Fruit fly (Drosophila melanogaster) whole organism, embryonic: ENCODE measurements around the gene mTor.

ENCODE experiments used
- B-H1 ChIP-seq: fragments of 200-800 bp; sonication (Bioruptor generic); IDR thresholded peaks from 3 replicates; pipeline ENCODE4 v1.3.6; 2022; ENCODE audit warnings: missing biosample characterization, missing genetic modification characterization
- BEAF-32 ChIP-seq: fragments of 200-800 bp; sonication (Bioruptor generic); optimal IDR thresholded peaks from 3 replicates; lab custom pipeline; 2017; ENCODE audit warnings: missing biosample characterization, missing genetic modification characterization, mild to moderate bottlenecking, moderate library complexity, missing genetic modification reagents
- BtbVII ChIP-seq: fragments of 200-800 bp; sonication (Bioruptor generic); optimal IDR thresholded peaks from 3 replicates; lab custom pipeline; 2017; ENCODE audit warnings: missing biosample characterization, mild to moderate bottlenecking, missing genetic modification characterization
- CG10267 ChIP-seq: fragments of 200-800 bp; sonication (Bioruptor generic); optimal IDR thresholded peaks from 2 replicates; lab custom pipeline; 2018; ENCODE audit warnings: missing biosample characterization, mild to moderate bottlenecking, missing genetic modification characterization, moderate library complexity
- CG10462 ChIP-seq: fragments of 200-800 bp; sonication (Bioruptor generic); optimal IDR thresholded peaks from 2 replicates; lab custom pipeline; 2016; ENCODE audit warnings: missing biosample characterization, missing genetic modification characterization
- CG10543 ChIP-seq: fragments of 200-800 bp; sonication (Bioruptor generic); optimal IDR thresholded peaks from 3 replicates; lab custom pipeline; 2017; ENCODE audit warnings: missing biosample characterization, mild to moderate bottlenecking, missing genetic modification characterization, moderate library complexity
- CG12299 ChIP-seq: fragments of 200-800 bp; sonication (Bioruptor generic); optimal IDR thresholded peaks from 2 replicates; lab custom pipeline; 2018; ENCODE audit warnings: missing biosample characterization, mild to moderate bottlenecking, missing genetic modification characterization
- CG13775 ChIP-seq: fragments of 200-800 bp; sonication (Bioruptor generic); optimal IDR thresholded peaks from 3 replicates; lab custom pipeline; 2017; ENCODE audit warnings: missing biosample characterization, mild to moderate bottlenecking, missing genetic modification characterization
- CG14441 ChIP-seq: fragments of 200-800 bp; sonication (Bioruptor generic); IDR thresholded peaks from 2 replicates; pipeline ENCODE4 v1.3.6; 2022; ENCODE audit warnings: missing biosample characterization, missing genetic modification characterization
- CG14667 ChIP-seq: fragments of 200-800 bp; sonication (Bioruptor generic); IDR thresholded peaks from 2 replicates; pipeline ENCODE4 v1.3.6; 2022; ENCODE audit warnings: missing biosample characterization, missing genetic modification characterization
- CG2199 ChIP-seq: fragments of 200-800 bp; sonication (Bioruptor generic); IDR thresholded peaks from 3 replicates; pipeline ENCODE4 v1.3.6; 2022; ENCODE audit warnings: missing biosample characterization, missing genetic modification characterization
- CG30403 ChIP-seq: fragments of 200-800 bp; sonication (Bioruptor generic); optimal IDR thresholded peaks from 3 replicates; lab custom pipeline; 2016; ENCODE audit warnings: missing biosample characterization, missing genetic modification characterization
- CG32532 ChIP-seq: fragments of 200-800 bp; sonication (Bioruptor generic); IDR thresholded peaks from 2 replicates; pipeline ENCODE4 v1.3.6; 2022; ENCODE audit warnings: missing biosample characterization, missing genetic modification characterization
- CG32772 ChIP-seq: fragments of 200-800 bp; sonication (Bioruptor generic); IDR thresholded peaks from 2 replicates; pipeline ENCODE4 v1.3.6; 2022; ENCODE audit warnings: missing biosample characterization, missing genetic modification characterization
- CG3726 ChIP-seq: fragments of 200-800 bp; sonication (Bioruptor generic); IDR thresholded peaks from 3 replicates; pipeline ENCODE4, ENCODE4 v1.3.6; 2022; ENCODE audit warnings: missing biosample characterization, missing genetic modification characterization
- CG4328 ChIP-seq: fragments of 200-800 bp; sonication (Bioruptor generic); optimal IDR thresholded peaks from 3 replicates; lab custom pipeline; 2017; ENCODE audit warnings: missing biosample characterization, missing genetic modification reagents, missing genetic modification characterization
- CG4854 ChIP-seq: fragments of 200-800 bp; sonication (Bioruptor generic); optimal IDR thresholded peaks from 2 replicates; lab custom pipeline; 2016; ENCODE audit warnings: missing biosample characterization, missing genetic modification characterization, inconsistent platforms
- CG8359 ChIP-seq: fragments of 200-800 bp; sonication (Bioruptor generic); optimal IDR thresholded peaks from 2 replicates; lab custom pipeline; 2017; ENCODE audit warnings: missing biosample characterization, mild to moderate bottlenecking, missing genetic modification characterization, borderline replicate concordance
- CG9727 ChIP-seq: fragments of 200-800 bp; sonication (Bioruptor generic); optimal IDR thresholded peaks from 3 replicates; lab custom pipeline; 2017; ENCODE audit warnings: missing biosample characterization, mild to moderate bottlenecking, missing genetic modification characterization
- CG9797 ChIP-seq: fragments of 200-800 bp; sonication (Bioruptor generic); optimal IDR thresholded peaks from 3 replicates; lab custom pipeline; 2018; ENCODE audit warnings: missing biosample characterization, mild to moderate bottlenecking, missing genetic modification characterization
- D19A ChIP-seq: fragments of 200-800 bp; optimal IDR thresholded peaks from 3 replicates; lab custom pipeline; 2019; ENCODE audit warnings: missing biosample characterization, mild to moderate bottlenecking, missing genetic modification characterization, moderate library complexity
- Dad ChIP-seq: fragments of 200-800 bp; sonication (Bioruptor generic); optimal IDR thresholded peaks from 3 replicates; lab custom pipeline; 2016; ENCODE audit warnings: missing biosample characterization, missing genetic modification characterization
- Fer2 ChIP-seq: fragments of 200-800 bp; sonication (Bioruptor generic); optimal IDR thresholded peaks from 2 replicates; lab custom pipeline; 2018; ENCODE audit warnings: missing biosample characterization, mild to moderate bottlenecking, missing genetic modification characterization, moderate library complexity
- Gug ChIP-seq: fragments of 200-800 bp; sonication (Bioruptor generic); IDR thresholded peaks from 4 replicates; pipeline ENCODE4 v1.3.6; 2022; ENCODE audit warnings: missing biosample characterization, missing genetic modification characterization
- Hey ChIP-seq: fragments of 200-800 bp; sonication (Bioruptor generic); optimal IDR thresholded peaks from 3 replicates; lab custom pipeline; 2018; ENCODE audit warnings: missing biosample characterization, mild to moderate bottlenecking, missing genetic modification characterization
- Kr ChIP-seq: fragments of 200-800 bp; sonication (Bioruptor generic); optimal IDR thresholded peaks from 2 replicates; lab custom pipeline; 2017; ENCODE audit warnings: missing biosample characterization, mild to moderate bottlenecking, missing genetic modification characterization
- NC2α ChIP-seq: fragments of 200-800 bp; sonication (Bioruptor generic); optimal IDR thresholded peaks from 2 replicates; lab custom pipeline; 2016; ENCODE audit warnings: missing biosample characterization, missing genetic modification characterization
- Oli ChIP-seq: fragments of 200-800 bp; sonication (Bioruptor generic); optimal IDR thresholded peaks from 2 replicates; lab custom pipeline; 2018; ENCODE audit warnings: missing biosample characterization, mild to moderate bottlenecking, missing genetic modification characterization, moderate library complexity
- Ssrp ChIP-seq: fragments of 200-800 bp; sonication (Bioruptor generic); optimal IDR thresholded peaks from 2 replicates; lab custom pipeline; 2018; ENCODE audit warnings: missing biosample characterization, mild to moderate bottlenecking, missing genetic modification characterization, moderate library complexity
- TFAM ChIP-seq: fragments of 200-800 bp; sonication (Bioruptor generic); optimal IDR thresholded peaks from 2 replicates; lab custom pipeline; 2017; ENCODE audit warnings: missing biosample characterization, missing genetic modification characterization, inconsistent platforms
- ash1 ChIP-seq: fragments of 200-800 bp; sonication (Bioruptor generic); optimal IDR thresholded peaks from 2 replicates; lab custom pipeline; 2018; ENCODE audit warnings: missing biosample characterization, mild to moderate bottlenecking, missing genetic modification characterization
- bbx ChIP-seq: fragments of 200-800 bp; sonication (Bioruptor generic); IDR thresholded peaks from 2 replicates; pipeline ENCODE4 v1.3.6; 2022; ENCODE audit warnings: missing biosample characterization, missing genetic modification characterization; ENCODE audit not compliant: partially characterized antibody
- cg ChIP-seq: fragments of 200-800 bp; sonication (Bioruptor generic); optimal IDR thresholded peaks from 3 replicates; lab custom pipeline; 2019; ENCODE audit warnings: missing biosample characterization, mild to moderate bottlenecking, missing genetic modification characterization, moderate library complexity
- chn ChIP-seq: fragments of 200-800 bp; sonication (Bioruptor generic); optimal IDR thresholded peaks from 2 replicates; lab custom pipeline; 2016; ENCODE audit warnings: missing biosample characterization, missing genetic modification characterization
- crc ChIP-seq: fragments of 200-800 bp; sonication (Bioruptor generic); optimal IDR thresholded peaks from 2 replicates; lab custom pipeline; 2016; ENCODE audit warnings: missing biosample characterization, missing genetic modification characterization
- croc ChIP-seq: fragments of 200-800 bp; sonication (Bioruptor generic); conservative IDR thresholded peaks from 3 replicates; pipeline ENCODE4 v1.3.6; 2022; ENCODE audit warnings: missing biosample characterization, missing genetic modification characterization
- fd102C ChIP-seq: fragments of 200-800 bp; sonication (Bioruptor generic); optimal IDR thresholded peaks from 2 replicates; lab custom pipeline; 2018; ENCODE audit warnings: missing biosample characterization, mild to moderate bottlenecking, missing genetic modification characterization, moderate library complexity
- hb ChIP-seq: fragments of 200-800 bp; sonication (Bioruptor generic); IDR thresholded peaks from 3 replicates; pipeline ENCODE4 v1.3.6; 2022; ENCODE audit warnings: missing biosample characterization, missing genetic modification characterization; ENCODE audit not compliant: partially characterized antibody
- hkb ChIP-seq, 2 experiments: fragments of 200-800 bp in 1 of 2; fragments of >200 bp in 1 of 2; sonication (Bioruptor generic) in 1 of 2; IDR thresholded peaks in 1 of 2; optimal IDR thresholded peaks in 1 of 2; 2 replicates each; pipeline versions ENCODE4 v1.3.6 to Lab custom; 2017 to 2022; ENCODE audit warnings: missing biosample characterization in 1 of 2, missing genetic modification characterization in 1 of 2
- lab ChIP-seq: fragments of 200-800 bp; sonication (Bioruptor generic); optimal IDR thresholded peaks from 3 replicates; lab custom pipeline; 2017; ENCODE audit warnings: missing biosample characterization, missing genetic modification characterization, mild to moderate bottlenecking, moderate library complexity, missing genetic modification reagents
- mam ChIP-seq: fragments of 200-800 bp; sonication (Bioruptor generic); optimal IDR thresholded peaks from 3 replicates; lab custom pipeline; 2016; ENCODE audit warnings: missing biosample characterization, missing genetic modification characterization
- nerfin-1 ChIP-seq: fragments of 200-800 bp; sonication (Bioruptor generic); optimal IDR thresholded peaks from 3 replicates; lab custom pipeline; 2019; ENCODE audit warnings: missing biosample characterization, mild to moderate bottlenecking, missing genetic modification characterization, moderate library complexity
- oc ChIP-seq: fragments of 200-800 bp; sonication (Bioruptor generic); optimal IDR thresholded peaks from 2 replicates; lab custom pipeline; 2018; ENCODE audit warnings: missing biosample characterization, mild to moderate bottlenecking, missing genetic modification characterization, moderate library complexity
- schlank ChIP-seq: fragments of 200-800 bp; sonication (Bioruptor generic); optimal IDR thresholded peaks from 2 replicates; lab custom pipeline; 2018; ENCODE audit warnings: missing biosample characterization, mild to moderate bottlenecking, missing genetic modification characterization
- sima ChIP-seq: fragments of 200-800 bp; sonication (Bioruptor generic); optimal IDR thresholded peaks from 2 replicates; lab custom pipeline; 2016; ENCODE audit warnings: missing biosample characterization, missing genetic modification characterization
- sr ChIP-seq: fragments of 200-800 bp; sonication (Bioruptor generic); IDR thresholded peaks from 3 replicates; pipeline ENCODE4 v1.3.6; 2022; ENCODE audit warnings: missing biosample characterization, missing genetic modification characterization
- tio ChIP-seq: fragments of 200-800 bp; sonication (Bioruptor generic); optimal IDR thresholded peaks from 2 replicates; lab custom pipeline; 2017; ENCODE audit warnings: missing biosample characterization, missing genetic modification characterization, inconsistent platforms
- zfh1 ChIP-seq: fragments of 200-800 bp; sonication (Bioruptor generic); IDR thresholded peaks from 3 replicates; pipeline ENCODE4 v1.3.6; 2022; ENCODE audit warnings: missing biosample characterization, missing genetic modification characterization

The mTor gene

dm6 chr2L:13004059-13004870 lies at the start of gene mTor, which contains the start of gene Vha68-1:
Gene mTor (plus strand): TSS chr2L:13004480.
Gene Vha68-1 (minus strand): TSS chr2L:13004107.
- no peak for TF ChIP-seq lab (GFP tag; lab: Kevin White, UChicago)
- no peak; the same call in 2 of the 3 replicates for TF ChIP-seq sr
- TF ChIP-seq CG10267 (tag; lab: Kevin White, UChicago): peak; percentile 74
- peak; percentile 61 for TF ChIP-seq croc (GFP tag; lab: Robert Waterston, UW)
- TF ChIP-seq CG4854 (GFP tag; lab: Kevin White, UChicago): peak; percentile 60
- TF ChIP-seq Oli (tag; lab: Kevin White, UChicago): peak; percentile 67
- peak; percentile 46; the same call in 1 of the 3 replicates for TF ChIP-seq CG3726 (GFP tag; lab: Robert Waterston, UW)
- peak; percentile 86 for TF ChIP-seq chn (GFP tag; lab: Kevin White, UChicago)
- TF ChIP-seq CG2199 (GFP tag; lab: Robert Waterston, UW): no peak
- TF ChIP-seq hb: peak; percentile 84
- TF ChIP-seq CG32772: peak; percentile 77
- peak; percentile 68 for TF ChIP-seq B-H1
- no peak for TF ChIP-seq ash1 (GFP tag; lab: Kevin White, UChicago)
- TF ChIP-seq CG9797 (GFP tag; lab: Kevin White, UChicago): peak; percentile 27
- no peak for TF ChIP-seq sima (GFP tag; lab: Kevin White, UChicago)
- peak; percentile 9 for TF ChIP-seq fd102C (GFP tag; lab: Kevin White, UChicago)
- peak; percentile 89 for TF ChIP-seq BEAF-32 (GFP tag; lab: Kevin White, UChicago)
- no peak for TF ChIP-seq BtbVII
- TF ChIP-seq CG14667 (GFP tag; lab: Robert Waterston, UW): peak; percentile 52
- no peak for TF ChIP-seq Hey (tag; lab: Kevin White, UChicago)
- TF ChIP-seq Fer2 (tag; lab: Kevin White, UChicago): peak; percentile 70
- TF ChIP-seq TFAM (GFP tag; lab: Kevin White, UChicago): no peak
- peak; percentile 41 for TF ChIP-seq CG12299 (tag; lab: Kevin White, UChicago)
- no peak for TF ChIP-seq hkb (optimal IDR thresholded peaks at IDR 0.05; lab: Kevin White, UChicago)
- peak; percentile 48 for TF ChIP-seq hkb (GFP tag; IDR thresholded peaks at IDR 0.05; lab: Robert Waterston, UW)
- TF ChIP-seq CG30403 (GFP tag; lab: Kevin White, UChicago): peak; percentile 86
- peak; percentile 80 for TF ChIP-seq CG9727
- no peak for TF ChIP-seq oc (tag; lab: Kevin White, UChicago)
- no peak for TF ChIP-seq Kr (GFP tag; lab: Kevin White, UChicago)
- TF ChIP-seq Ssrp (tag; lab: Kevin White, UChicago): peak; percentile 80
- TF ChIP-seq CG4328 (GFP tag; lab: Kevin White, UChicago): peak; percentile 45
- peak; percentile 85 for TF ChIP-seq CG14441
- TF ChIP-seq CG32532 (GFP tag; lab: Robert Waterston, UW): peak; percentile 89
- TF ChIP-seq schlank (tag; lab: Kevin White, UChicago): peak; percentile 9
- TF ChIP-seq zfh1 (GFP tag; lab: Robert Waterston, UW): peak; percentile 80
- no peak for TF ChIP-seq cg
- no peak for TF ChIP-seq nerfin-1 (tag; lab: Kevin White, UChicago)
- TF ChIP-seq bbx: peak; percentile 75
- TF ChIP-seq CG8359: no peak
- TF ChIP-seq D19A (tag; lab: Kevin White, UChicago): no peak
- TF ChIP-seq CG13775 (GFP tag; lab: Kevin White, UChicago): peak; percentile 83
- peak; percentile 69 for TF ChIP-seq CG10543
- peak; percentile 78 for TF ChIP-seq tio (GFP tag; lab: Kevin White, UChicago)
- peak; percentile 67 for TF ChIP-seq Dad
- peak; percentile 85 for TF ChIP-seq Gug (GFP tag; lab: Robert Waterston, UW)
- TF ChIP-seq NC2α (GFP tag; lab: Kevin White, UChicago): no peak
- peak; percentile 36 for TF ChIP-seq CG10462 (GFP tag; lab: Kevin White, UChicago)
- TF ChIP-seq crc (GFP tag; lab: Kevin White, UChicago): peak; percentile 51
- peak; percentile 90 for TF ChIP-seq mam (GFP tag; lab: Kevin White, UChicago)
